Worm (Caenorhabditis elegans) whole organism, L3 larva: ENCODE data around the gene K02F6.1.
"Not testable (repeated sequence)": the region's sequence is repeated elsewhere in the genome, so short reads cannot be mapped to it uniquely, and the experiment has no call there.

Source experiments
- ceh-16 ChIP-seq: sonication (generic microtip); optimal IDR thresholded peaks from 2 replicates; lab custom pipeline; 2017; ENCODE audit warnings: missing biosample characterization, missing genetic modification characterization
- daf-12 ChIP-seq: fragments of 150-350 bp; optimal IDR thresholded peaks from 2 replicates; lab custom pipeline; 2014; ENCODE audit warnings: missing biosample characterization, missing genetic modification reagents, missing genetic modification characterization
- lin-15B ChIP-seq: fragments of 150-350 bp; optimal IDR thresholded peaks from 2 replicates; lab custom pipeline; 2014; ENCODE audit warnings: missing biosample characterization, missing genetic modification characterization
- nhr-11 ChIP-seq: fragments of 150-350 bp; optimal IDR thresholded peaks from 2 replicates; lab custom pipeline; 2014; ENCODE audit warnings: missing biosample characterization, missing genetic modification characterization
- zag-1 ChIP-seq: fragments of 150-350 bp; optimal IDR thresholded peaks from 2 replicates; lab custom pipeline; 2014; ENCODE audit warnings: missing biosample characterization, missing genetic modification characterization

DNA sequence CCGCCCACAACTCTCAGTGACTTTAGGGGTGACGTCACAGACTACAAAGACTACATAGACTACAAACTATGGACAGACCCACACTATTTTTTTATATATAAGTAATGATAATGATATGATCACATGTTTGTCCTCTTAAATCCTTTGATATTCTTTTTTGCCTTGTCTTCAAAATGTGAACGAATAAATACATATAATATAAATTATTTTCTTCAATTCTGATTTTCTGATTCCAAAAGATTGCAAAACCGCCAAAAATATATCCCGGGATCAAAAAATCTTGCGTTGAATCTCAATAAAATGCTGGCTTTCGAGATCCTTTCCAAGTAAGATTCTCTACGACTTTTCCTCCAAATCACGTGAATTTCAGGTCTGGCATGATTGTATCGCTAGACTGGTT is 46.4 kb downstream of the K02F6.1 start, which contains the start of gene F33H12.1:
- TF ChIP-seq ceh-16, daf-12, nhr-11, lin-15B, zag-1 (tag; lab: Kevin White, UChicago): not testable (repeated sequence)
